Fruit fly (Drosophila melanogaster) whole organism, embryonic: ENCODE measurements around the gene CG1317.

Source experiments
- CG10979 ChIP-seq: fragments of 200-800 bp; sonication (Bioruptor generic); optimal IDR thresholded peaks from 2 replicates; lab custom pipeline; 2018; ENCODE audit warnings: missing biosample characterization, mild to moderate bottlenecking, missing genetic modification characterization, moderate library complexity
- CG11695 ChIP-seq: fragments of 200-800 bp; sonication (Bioruptor generic); IDR thresholded peaks from 3 replicates; pipeline ENCODE4 v1.3.6; 2022; ENCODE audit warnings: missing biosample characterization, missing genetic modification characterization
- CG12219 ChIP-seq: fragments of 200-800 bp; sonication (Bioruptor generic); optimal IDR thresholded peaks from 3 replicates; lab custom pipeline; 2018; ENCODE audit warnings: missing biosample characterization, mild to moderate bottlenecking, missing genetic modification characterization
- CG12299 ChIP-seq: fragments of 200-800 bp; sonication (Bioruptor generic); optimal IDR thresholded peaks from 2 replicates; lab custom pipeline; 2018; ENCODE audit warnings: missing biosample characterization, mild to moderate bottlenecking, missing genetic modification characterization
- CG1233 ChIP-seq: fragments of 200-800 bp; sonication (Bioruptor generic); optimal IDR thresholded peaks from 4 replicates; lab custom pipeline; 2018; ENCODE audit warnings: missing biosample characterization, mild to moderate bottlenecking, missing genetic modification characterization
- CG1647 ChIP-seq: fragments of 200-800 bp; sonication (Bioruptor generic); optimal IDR thresholded peaks from 3 replicates; lab custom pipeline; 2016; ENCODE audit warnings: missing biosample characterization, missing genetic modification characterization
- CG16815 ChIP-seq: fragments of 200-800 bp; sonication (Bioruptor generic); optimal IDR thresholded peaks from 3 replicates; lab custom pipeline; 2017; ENCODE audit warnings: missing biosample characterization, mild to moderate bottlenecking, missing genetic modification characterization
- CG17912 ChIP-seq: fragments of 200-800 bp; sonication (Bioruptor generic); optimal IDR thresholded peaks from 2 replicates; lab custom pipeline; 2018; ENCODE audit warnings: missing biosample characterization, mild to moderate bottlenecking, missing genetic modification characterization
- CG30020 ChIP-seq: fragments of 200-800 bp; optimal IDR thresholded peaks from 2 replicates; lab custom pipeline; 2019; ENCODE audit warnings: missing biosample characterization, mild to moderate bottlenecking, missing genetic modification characterization, moderate library complexity
- CG32767 ChIP-seq: fragments of 200-800 bp; sonication (Bioruptor generic); IDR thresholded peaks from 2 replicates; pipeline ENCODE4 v1.3.6; 2022; ENCODE audit warnings: missing biosample characterization, missing genetic modification characterization
- CG34224 ChIP-seq: fragments of 200-800 bp; sonication (Bioruptor generic); IDR thresholded peaks from 3 replicates; pipeline ENCODE4 v1.3.6; 2022; ENCODE audit warnings: missing biosample characterization, missing genetic modification characterization; ENCODE audit not compliant: partially characterized antibody
- CG5245 ChIP-seq: fragments of 200-800 bp; sonication (Bioruptor generic); optimal IDR thresholded peaks from 3 replicates; lab custom pipeline; 2016; ENCODE audit warnings: missing biosample characterization, missing genetic modification characterization
- CG8089 ChIP-seq: fragments of 200-800 bp; sonication (Bioruptor generic); optimal IDR thresholded peaks from 3 replicates; lab custom pipeline; 2016; ENCODE audit warnings: missing biosample characterization, missing genetic modification characterization
- CG9609 ChIP-seq: fragments of 200-800 bp; sonication (Bioruptor generic); optimal IDR thresholded peaks from 3 replicates; lab custom pipeline; 2016; ENCODE audit warnings: missing biosample characterization, missing genetic modification characterization
- CG9817 ChIP-seq: fragments of 200-800 bp; sonication (Bioruptor generic); optimal IDR thresholded peaks from 2 replicates; lab custom pipeline; 2018; ENCODE audit warnings: missing biosample characterization, mild to moderate bottlenecking, missing genetic modification characterization, moderate library complexity
- Dip3 ChIP-seq: fragments of 200-800 bp; sonication (Bioruptor generic); optimal IDR thresholded peaks from 3 replicates; lab custom pipeline; 2016; ENCODE audit warnings: missing biosample characterization, missing genetic modification characterization
- Dll ChIP-seq: fragments of 200-800 bp; sonication (Bioruptor generic); IDR thresholded peaks from 4 replicates; pipeline ENCODE4 v1.3.6; 2022; ENCODE audit warnings: missing biosample characterization, missing genetic modification characterization; ENCODE audit not compliant: partially characterized antibody
- Dp ChIP-seq: fragments of 200-800 bp; sonication (Bioruptor generic); optimal IDR thresholded peaks from 2 replicates; lab custom pipeline; 2018; ENCODE audit warnings: missing biosample characterization, mild to moderate bottlenecking, missing genetic modification characterization, moderate library complexity
- E2f2 ChIP-seq: fragments of 200-800 bp; sonication (Bioruptor generic); IDR thresholded peaks from 2 replicates; pipeline ENCODE4 v1.3.6; 2022; ENCODE audit warnings: missing biosample characterization, missing genetic modification characterization
- Eip74EF ChIP-seq, 2 experiments: fragments of 200-800 bp in 1 of 2; fragments of >200 bp in 1 of 2; sonication (Bioruptor generic) in 1 of 2; optimal IDR thresholded peaks; 2 replicates each; lab custom pipeline; 2017 to 2019; ENCODE audit warnings: missing biosample characterization in 2 of 2, missing genetic modification characterization in 2 of 2, mild to moderate bottlenecking in 1 of 2, moderate library complexity in 1 of 2
- Fer1 ChIP-seq: fragments of 200-800 bp; sonication (Bioruptor generic); optimal IDR thresholded peaks from 2 replicates; lab custom pipeline; 2017; ENCODE audit warnings: missing biosample characterization, mild to moderate bottlenecking, missing genetic modification characterization
- HLH54F ChIP-seq: fragments of 200-800 bp; sonication (Bioruptor generic); optimal IDR thresholded peaks from 3 replicates; lab custom pipeline; 2016; ENCODE audit warnings: missing biosample characterization, missing genetic modification characterization
- NC2β ChIP-seq: fragments of 200-800 bp; sonication (Bioruptor generic); optimal IDR thresholded peaks from 2 replicates; lab custom pipeline; 2016; ENCODE audit warnings: missing biosample characterization, missing genetic modification characterization
- Oli ChIP-seq: fragments of 200-800 bp; sonication (Bioruptor generic); optimal IDR thresholded peaks from 2 replicates; lab custom pipeline; 2018; ENCODE audit warnings: missing biosample characterization, mild to moderate bottlenecking, missing genetic modification characterization, moderate library complexity
- Taf1 ChIP-seq: fragments of 200-800 bp; sonication (Bioruptor generic); IDR thresholded peaks from 2 replicates; pipeline ENCODE4 v1.3.6; 2022; ENCODE audit warnings: missing biosample characterization, missing genetic modification characterization
- Trl ChIP-seq, 3 experiments: fragments of >200 bp in 2 of 3; fragments of 200-800 bp in 1 of 3; sonication (Bioruptor generic) in 1 of 3; optimal IDR thresholded peaks; 2 replicates in 1 of 3; 3 replicates in 2 of 3; lab custom pipeline; 2016 to 2017; ENCODE audit warnings: missing biosample characterization in 1 of 3, missing genetic modification characterization in 1 of 3
- Xbp1 ChIP-seq: fragments of 200-800 bp; sonication (Bioruptor generic); optimal IDR thresholded peaks from 3 replicates; lab custom pipeline; 2016; ENCODE audit warnings: missing biosample characterization, mild to moderate bottlenecking, missing genetic modification characterization
- ab ChIP-seq: fragments of 200-800 bp; sonication (Bioruptor generic); optimal IDR thresholded peaks from 2 replicates; lab custom pipeline; 2016; ENCODE audit warnings: missing biosample characterization, missing genetic modification characterization
- ase ChIP-seq: fragments of 200-800 bp; sonication (Bioruptor generic); IDR thresholded peaks from 3 replicates; pipeline ENCODE4 v1.3.6; 2022; ENCODE audit warnings: missing biosample characterization, missing genetic modification characterization
- bowl ChIP-seq: fragments of 200-800 bp; sonication (Bioruptor generic); IDR thresholded peaks from 2 replicates; pipeline ENCODE4 v1.3.6; 2022; ENCODE audit warnings: missing biosample characterization, missing genetic modification characterization
- eyg ChIP-seq: fragments of 200-800 bp; sonication (Bioruptor generic); optimal IDR thresholded peaks from 3 replicates; lab custom pipeline; 2016; ENCODE audit warnings: missing biosample characterization, missing genetic modification characterization
- gcm ChIP-seq: fragments of 200-800 bp; sonication (Bioruptor generic); optimal IDR thresholded peaks from 2 replicates; lab custom pipeline; 2019; ENCODE audit warnings: missing biosample characterization, mild to moderate bottlenecking, missing genetic modification characterization, moderate library complexity
- hbn ChIP-seq: fragments of 200-800 bp; sonication (Bioruptor generic); IDR thresholded peaks from 2 replicates; pipeline ENCODE4 v1.3.6; 2022; ENCODE audit warnings: missing biosample characterization, missing genetic modification characterization; ENCODE audit not compliant: partially characterized antibody
- ind ChIP-seq: fragments of 200-800 bp; sonication (Bioruptor generic); optimal IDR thresholded peaks from 3 replicates; lab custom pipeline; 2016; ENCODE audit warnings: missing biosample characterization, missing genetic modification characterization
- insv ChIP-seq, 2 experiments: fragments of 200-800 bp; sonication (Bioruptor generic); optimal IDR thresholded peaks; 3 replicates each; lab custom pipeline; 2016 to 2018; ENCODE audit warnings: missing biosample characterization in 2 of 2, missing genetic modification characterization in 2 of 2
- jumu ChIP-seq: fragments of 200-800 bp; sonication (Bioruptor generic); optimal IDR thresholded peaks from 3 replicates; lab custom pipeline; 2016; ENCODE audit warnings: missing biosample characterization, missing genetic modification characterization
- kay ChIP-seq: fragments of 200-800 bp; sonication (Bioruptor generic); optimal IDR thresholded peaks from 2 replicates; lab custom pipeline; 2016; ENCODE audit warnings: missing biosample characterization, missing genetic modification characterization
- lmd ChIP-seq: fragments of 200-800 bp; sonication (Bioruptor generic); IDR thresholded peaks from 2 replicates; pipeline ENCODE4 v1.3.6; 2022; ENCODE audit warnings: missing biosample characterization, missing genetic modification characterization
- luna ChIP-seq: fragments of 200-800 bp; sonication (Bioruptor generic); optimal IDR thresholded peaks from 2 replicates; lab custom pipeline; 2016; ENCODE audit warnings: missing biosample characterization, missing genetic modification characterization
- nmo ChIP-seq: fragments of 200-800 bp; sonication (Bioruptor generic); optimal IDR thresholded peaks from 2 replicates; lab custom pipeline; 2018; ENCODE audit warnings: missing biosample characterization, mild to moderate bottlenecking, missing genetic modification characterization, moderate library complexity
- odd ChIP-seq: fragments of 200-800 bp; sonication (Bioruptor generic); optimal IDR thresholded peaks from 2 replicates; lab custom pipeline; 2017; ENCODE audit warnings: missing biosample characterization, mild to moderate bottlenecking, missing genetic modification characterization
- pan ChIP-seq, 4 experiments: fragments of >200 bp in 3 of 4; fragments of 200-800 bp in 1 of 4; sonication (Bioruptor generic) in 1 of 4; optimal IDR thresholded peaks in 3 of 4; IDR thresholded peaks in 1 of 4; 2 replicates each; pipeline versions ENCODE4 v1.3.6 to Lab custom; 2017 to 2022; ENCODE audit warnings: missing biosample characterization in 2 of 4, missing genetic modification characterization in 2 of 4, mixed read lengths in 1 of 4
- pho ChIP-seq: fragments of 200-800 bp; sonication (Bioruptor generic); optimal IDR thresholded peaks from 2 replicates; lab custom pipeline; 2016; ENCODE audit warnings: missing biosample characterization, missing genetic modification characterization
- repo ChIP-seq: fragments of 200-800 bp; sonication (Bioruptor generic); optimal IDR thresholded peaks from 2 replicates; lab custom pipeline; 2016; ENCODE audit warnings: missing biosample characterization, missing genetic modification characterization
- sr ChIP-seq: fragments of 200-800 bp; sonication (Bioruptor generic); IDR thresholded peaks from 3 replicates; pipeline ENCODE4 v1.3.6; 2022; ENCODE audit warnings: missing biosample characterization, missing genetic modification characterization
- tap ChIP-seq: fragments of 200-800 bp; optimal IDR thresholded peaks from 3 replicates; lab custom pipeline; 2019; ENCODE audit warnings: missing biosample characterization, mild to moderate bottlenecking, missing genetic modification characterization, moderate library complexity
- tgo ChIP-seq: fragments of 200-800 bp; sonication (Bioruptor generic); IDR thresholded peaks from 3 replicates; pipeline ENCODE4 v1.3.6; 2022; ENCODE audit warnings: missing biosample characterization, missing genetic modification characterization
- tin ChIP-seq: fragments of 200-800 bp; sonication (Bioruptor generic); optimal IDR thresholded peaks from 3 replicates; lab custom pipeline; 2016; ENCODE audit warnings: missing biosample characterization, missing genetic modification characterization
- ttk ChIP-seq: fragments of 200-800 bp; sonication (Bioruptor generic); IDR thresholded peaks from 2 replicates; pipeline ENCODE4 v2.1.2; 2022; ENCODE audit warnings: missing biosample characterization, missing genetic modification characterization
- z ChIP-seq: fragments of 200-800 bp; sonication (Bioruptor generic); IDR thresholded peaks from 3 replicates; pipeline ENCODE4 v1.3.6; 2022; ENCODE audit warnings: missing biosample characterization, missing genetic modification characterization

Gene CG1317

dm6 chr3L:2418769-2419168 is 47.0 kb upstream of the CG1317 start (continued):
- TF ChIP-seq HLH54F (GFP tag; lab: Kevin White, UChicago), result peak; percentile 63
- peak; percentile 78 for TF ChIP-seq repo
- peak; percentile 69 for TF ChIP-seq jumu (GFP tag; lab: Kevin White, UChicago)
- TF ChIP-seq CG9817 (tag; lab: Kevin White, UChicago), result peak; percentile 42
- TF ChIP-seq bowl (GFP tag; lab: Robert Waterston, UW), result peak; percentile 71
- peak; percentile 81 for TF ChIP-seq CG1233 (GFP tag; lab: Kevin White, UChicago)
- peak; percentile 72 for TF ChIP-seq ttk
- peak; percentile 90 for TF ChIP-seq lmd
- TF ChIP-seq NC2β (GFP tag; lab: Kevin White, UChicago), result peak; percentile 22
- peak; percentile 64 for TF ChIP-seq pho (GFP tag; lab: Kevin White, UChicago)
- no peak for TF ChIP-seq Dp (GFP tag; lab: Kevin White, UChicago)
- peak; percentile 76 for TF ChIP-seq nmo (GFP tag; lab: Kevin White, UChicago)
- TF ChIP-seq ase (GFP tag; lab: Robert Waterston, UW), result peak; percentile 84
- TF ChIP-seq pan (optimal IDR thresholded peaks at IDR 0.05; lab: Kevin White, UChicago), result no peak
- TF ChIP-seq pan (GFP tag; optimal IDR thresholded peaks at IDR 0.05 in 1 of 2, IDR thresholded peaks at IDR 0.05 in 1 of 2), result peak in 1 of 2 experiments; percentile 87
- TF ChIP-seq sr (GFP tag; lab: Robert Waterston, UW), result 0 out of 3 replicates have a peak, but pooled peaks have one; percentile 25
- TF ChIP-seq CG8089 (GFP tag; lab: Kevin White, UChicago), result peak; percentile 25
- peak; percentile 65 for TF ChIP-seq E2f2
- peak; percentile 42 for TF ChIP-seq CG16815
- TF ChIP-seq CG10979 (tag; lab: Kevin White, UChicago), result peak; percentile 89
- no peak for TF ChIP-seq CG34224 (GFP tag; lab: Robert Waterston, UW)
- TF ChIP-seq Dip3, result peak; percentile 5
- peak; percentile 53 for TF ChIP-seq CG9609
- no peak for TF ChIP-seq CG30020
- no peak for TF ChIP-seq ab (GFP tag; lab: Kevin White, UChicago)
- TF ChIP-seq ind (GFP tag; lab: Kevin White, UChicago), result peak; percentile 88
- peak; percentile 92 for TF ChIP-seq CG11695 (GFP tag; lab: Robert Waterston, UW)
- TF ChIP-seq Xbp1 (GFP tag; lab: Kevin White, UChicago), result peak; percentile 68
- no peak for TF ChIP-seq CG17912 (GFP tag; lab: Kevin White, UChicago)
- no peak for TF ChIP-seq Dll
- peak; percentile 27 for TF ChIP-seq odd (GFP tag; lab: Kevin White, UChicago)
- TF ChIP-seq kay (GFP tag; lab: Kevin White, UChicago), result peak; percentile 84
- no peak for TF ChIP-seq hbn
- TF ChIP-seq tgo, result peak; percentile 87
- peak; percentile 62 for TF ChIP-seq CG12299
- peak in 1 of 2 experiments; percentile 91 for TF ChIP-seq Eip74EF (GFP tag; optimal IDR thresholded peaks at IDR 0.05; lab: Kevin White, UChicago)
- TF ChIP-seq CG5245 (GFP tag; lab: Kevin White, UChicago), result peak; percentile 87
- TF ChIP-seq eyg, result peak; percentile 77
- no peak for TF ChIP-seq Trl (optimal IDR thresholded peaks at IDR 0.05; lab: Kevin White, UChicago)
- TF ChIP-seq Trl (GFP tag; optimal IDR thresholded peaks at IDR 0.05; lab: Kevin White, UChicago), result peak; percentile 75
- TF ChIP-seq Fer1 (GFP tag; lab: Kevin White, UChicago), result peak; percentile 93
- TF ChIP-seq CG32767 (GFP tag; lab: Robert Waterston, UW), result peak; percentile 85
- TF ChIP-seq gcm (GFP tag; lab: Kevin White, UChicago), result peak; percentile 4
- TF ChIP-seq insv (GFP tag; optimal IDR thresholded peaks at IDR 0.05; lab: Kevin White, UChicago), result no peak
- no peak for TF ChIP-seq z (GFP tag; lab: Robert Waterston, UW)
- peak; percentile 70 for TF ChIP-seq Oli (tag; lab: Kevin White, UChicago)
- peak; percentile 86 for TF ChIP-seq tin (GFP tag; lab: Kevin White, UChicago)
- peak; percentile 63 for TF ChIP-seq CG12219
- TF ChIP-seq tap (tag; lab: Kevin White, UChicago), result peak; percentile 87
- TF ChIP-seq luna, result no peak
- TF ChIP-seq CG1647 (GFP tag; lab: Kevin White, UChicago), result peak; percentile 89
- peak; percentile 40 for TF ChIP-seq Taf1
